Fruit fly (Drosophila melanogaster): ENCODE results near the gene CG11594.
A peak's percentile ranks its signal among the peaks of the same experiment; 100 is the strongest.

Gene CG11594

dm6 chr3L:4025738-4026505, at the start of gene CG11594 (continued):
- no peak for TF ChIP-seq CG12104 (GFP tag; optimal IDR thresholded peaks at IDR 0.05)
- no peak for TF ChIP-seq Dref (GFP tag; IDR thresholded peaks at IDR 0.05)
- peak; percentile 39 for TF ChIP-seq CG6765 (GFP tag; optimal IDR thresholded peaks at IDR 0.05)
- TF ChIP-seq CG7357 (GFP tag; IDR thresholded peaks at IDR 0.05): no peak
- TF ChIP-seq Mrtf (GFP tag; IDR thresholded peaks at IDR 0.05): no peak
- no peak for TF ChIP-seq H15 (GFP tag; IDR thresholded peaks at IDR 0.05)
- no peak for TF ChIP-seq CG14710 (tag; optimal IDR thresholded peaks at IDR 0.05)
- TF ChIP-seq CG10959 (GFP tag; IDR thresholded peaks at IDR 0.05): no peak
- no peak for TF ChIP-seq CG10147 (GFP tag; optimal IDR thresholded peaks at IDR 0.05)
- no peak for TF ChIP-seq CG12236 (GFP tag; optimal IDR thresholded peaks at IDR 0.05)
- TF ChIP-seq Hmx (GFP tag; optimal IDR thresholded peaks at IDR 0.05): no peak
- TF ChIP-seq Adf1 (GFP tag; IDR thresholded peaks at IDR 0.05): no peak
- no peak for TF ChIP-seq peb (GFP tag; IDR thresholded peaks at IDR 0.05)
- no peak; the same call in 2 of the 3 replicates for TF ChIP-seq row (GFP tag; IDR thresholded peaks at IDR 0.05)
- TF ChIP-seq slbo (GFP tag; IDR thresholded peaks at IDR 0.05): no peak
- no peak for TF ChIP-seq corto (GFP tag; optimal IDR thresholded peaks at IDR 0.05)
- TF ChIP-seq CG10366 (GFP tag; IDR thresholded peaks at IDR 0.05): peak; percentile 15; the same call in 1 of the 2 replicates
- TF ChIP-seq CG2129 (GFP tag; IDR thresholded peaks at IDR 0.05; ENCODE audit: partially characterized antibody): no peak
- TF ChIP-seq repo (GFP tag; optimal IDR thresholded peaks at IDR 0.05): no peak
- TF ChIP-seq NC2α (GFP tag; optimal IDR thresholded peaks at IDR 0.05): no peak
- peak; percentile 95 for TF ChIP-seq exex (tag; optimal IDR thresholded peaks at IDR 0.05)
- TF ChIP-seq sqz (GFP tag; optimal IDR thresholded peaks at IDR 0.05): no peak
- no peak for TF ChIP-seq Dek (tag; optimal IDR thresholded peaks at IDR 0.05)
- TF ChIP-seq Ssrp (tag; optimal IDR thresholded peaks at IDR 0.05): no peak
- TF ChIP-seq CG11247 (GFP tag; IDR thresholded peaks at IDR 0.05): no peak
- TF ChIP-seq HmgZ (tag; optimal IDR thresholded peaks at IDR 0.05): peak; percentile 21
- peak; percentile 36; the same call in 1 of the 2 replicates for TF ChIP-seq CG43689 (GFP tag; IDR thresholded peaks at IDR 0.05)
- TF ChIP-seq pan (optimal IDR thresholded peaks at IDR 0.05): no peak
- peak in 1 of 2 experiments; percentile 34 for TF ChIP-seq pan (GFP tag; optimal IDR thresholded peaks at IDR 0.05 in 1 of 2, IDR thresholded peaks at IDR 0.05 in 1 of 2)
- TF ChIP-seq lilli (GFP tag; optimal IDR thresholded peaks at IDR 0.05): no peak
- no peak for TF ChIP-seq CG14667 (GFP tag; IDR thresholded peaks at IDR 0.05)
- no peak for TF ChIP-seq CG31365 (tag; optimal IDR thresholded peaks at IDR 0.05)
- TF ChIP-seq CG8765 (GFP tag; IDR thresholded peaks at IDR 0.05): no peak
- TF ChIP-seq CG18619 (GFP tag; optimal IDR thresholded peaks at IDR 0.05): peak; percentile 37
- TF ChIP-seq gem (tag; optimal IDR thresholded peaks at IDR 0.05): no peak
- no peak for TF ChIP-seq CG15601 (tag; optimal IDR thresholded peaks at IDR 0.05)
- TF ChIP-seq CG7271 (tag; optimal IDR thresholded peaks at IDR 0.05): no peak
- no peak for TF ChIP-seq lbe (GFP tag; optimal IDR thresholded peaks at IDR 0.05)
- no peak for TF ChIP-seq Lim3 (GFP tag; IDR thresholded peaks at IDR 0.05)
- no peak for TF ChIP-seq CG7963 (GFP tag; IDR thresholded peaks at IDR 0.05; ENCODE audit: partially characterized antibody)
- TF ChIP-seq lola (GFP tag; optimal IDR thresholded peaks at IDR 0.05): no peak
- no peak for TF ChIP-seq dmrt11E (tag; optimal IDR thresholded peaks at IDR 0.05)
- TF ChIP-seq tx (GFP tag; optimal IDR thresholded peaks at IDR 0.05): no peak
- peak; percentile 7 for TF ChIP-seq CG6854 (GFP tag; optimal IDR thresholded peaks at IDR 0.05)
- TF ChIP-seq unpg (GFP tag; optimal IDR thresholded peaks at IDR 0.05): no peak
- TF ChIP-seq pfk (GFP tag; optimal IDR thresholded peaks at IDR 0.05): no peak
- TF ChIP-seq Nf-YC (tag; optimal IDR thresholded peaks at IDR 0.05): no peak
- peak; percentile 19 for TF ChIP-seq CG8281 (tag; optimal IDR thresholded peaks at IDR 0.05)
- no peak for TF ChIP-seq CG8478 (optimal IDR thresholded peaks at IDR 0.05)
- no peak for TF ChIP-seq CG17385 (GFP tag; optimal IDR thresholded peaks at IDR 0.05)

All from whole organism, embryonic.